Fruit fly (Drosophila melanogaster): ENCODE results near the gene dnd.

dnd gene

dm6 chr3R:21837069-21837977 is 49.8 kb downstream of the dnd start (continued):
- no peak for TF ChIP-seq CG8632 (GFP tag; optimal IDR thresholded peaks at IDR 0.05)
- TF ChIP-seq Blimp-1 (GFP tag; optimal IDR thresholded peaks at IDR 0.05), result peak; percentile 5
- TF ChIP-seq CG3032 (tag; optimal IDR thresholded peaks at IDR 0.05), result peak; percentile 65
- peak; percentile 67 for TF ChIP-seq Gug (GFP tag; IDR thresholded peaks at IDR 0.05)
- TF ChIP-seq Hr4 (GFP tag; optimal IDR thresholded peaks at IDR 0.05), result no peak
- TF ChIP-seq CG32006 (GFP tag; optimal IDR thresholded peaks at IDR 0.05), result no peak
- peak; percentile 40 for TF ChIP-seq dsx (GFP tag; optimal IDR thresholded peaks at IDR 0.05; ENCODE audit: poor library complexity, severe bottlenecking)
- peak; percentile 8; the same call in 1 of the 2 replicates for TF ChIP-seq CG11294 (GFP tag; IDR thresholded peaks at IDR 0.05)
- TF ChIP-seq fkh (GFP tag; optimal IDR thresholded peaks at IDR 0.05), result no peak
- no peak for TF ChIP-seq fd59A (GFP tag; optimal IDR thresholded peaks at IDR 0.05)
- peak; percentile 31 to 85 for TF ChIP-seq ss (GFP tag; optimal IDR thresholded peaks at IDR 0.05)
- TF ChIP-seq Sox15 (GFP tag; optimal IDR thresholded peaks at IDR 0.05), result no peak
- TF ChIP-seq topi (GFP tag; optimal IDR thresholded peaks at IDR 0.05), result peak; percentile 67
- TF ChIP-seq OdsH (GFP tag; optimal IDR thresholded peaks at IDR 0.05), result no peak
- peak; percentile 59 for TF ChIP-seq CG6854 (GFP tag; optimal IDR thresholded peaks at IDR 0.05)
- no peak for TF ChIP-seq CG34406 (GFP tag; optimal IDR thresholded peaks at IDR 0.05)
- no peak for TF ChIP-seq Sox14 (GFP tag; optimal IDR thresholded peaks at IDR 0.05)
- TF ChIP-seq CG10631 (GFP tag; optimal IDR thresholded peaks at IDR 0.05), result peak; percentile 57
- peak; percentile 82 for TF ChIP-seq CG3919 (GFP tag; optimal IDR thresholded peaks at IDR 0.05)
- TF ChIP-seq CG16779 (tag; optimal IDR thresholded peaks at IDR 0.05), result peak; percentile 68
- no peak for TF ChIP-seq Ets21C (GFP tag; optimal IDR thresholded peaks at IDR 0.05)

- TF ChIP-seq CG6854 (GFP tag; optimal IDR thresholded peaks at IDR 0.05), result no peak
- no peak for TF ChIP-seq CG10669 (GFP tag; optimal IDR thresholded peaks at IDR 0.05)
- TF ChIP-seq CG8319 (GFP tag; optimal IDR thresholded peaks at IDR 0.05), result no peak
- peak; percentile 19 for TF ChIP-seq vri (GFP tag; optimal IDR thresholded peaks at IDR 0.05)
- TF ChIP-seq dac (GFP tag; optimal IDR thresholded peaks at IDR 0.05), result no peak
- no peak for TF ChIP-seq OdsH (GFP tag; optimal IDR thresholded peaks at IDR 0.05)
- TF ChIP-seq salr (GFP tag; optimal IDR thresholded peaks at IDR 0.05), result no peak
- TF ChIP-seq CG3032 (tag; optimal IDR thresholded peaks at IDR 0.05), result no peak
These were observed 50.5 kb downstream of the dnd start for dm6 chr3R:21836614-21837013.

dm6 chr3R:21836201-21836504 is 51.0 kb downstream of the dnd start:
- peak; percentile 64; the same call in 1 of the 3 replicates for TF ChIP-seq eg (GFP tag; IDR thresholded peaks at IDR 0.05)
- no peak for TF ChIP-seq Blimp-1 (GFP tag; optimal IDR thresholded peaks at IDR 0.05)
- TF ChIP-seq pdm3 (GFP tag; optimal IDR thresholded peaks at IDR 0.05), result no peak
- peak; percentile 23 for TF ChIP-seq Met (GFP tag; optimal IDR thresholded peaks at IDR 0.05)
- TF ChIP-seq Eip78C (GFP tag), result peak; percentile 64
- TF ChIP-seq CG6276 (GFP tag; optimal IDR thresholded peaks at IDR 0.05), result peak; percentile 6
- peak; percentile 2 for TF ChIP-seq Eip75B (GFP tag; optimal IDR thresholded peaks at IDR 0.05)
- TF ChIP-seq CG32006 (GFP tag; optimal IDR thresholded peaks at IDR 0.05), result peak; percentile 38
- no peak for TF ChIP-seq CG7368 (GFP tag; optimal IDR thresholded peaks at IDR 0.05)
- TF ChIP-seq Gug (GFP tag; IDR thresholded peaks at IDR 0.05), result no peak
- TF ChIP-seq cyc (GFP tag; optimal IDR thresholded peaks at IDR 0.05), result no peak
- peak; percentile 35 for TF ChIP-seq Hr4 (GFP tag; optimal IDR thresholded peaks at IDR 0.05)
- TF ChIP-seq esn (GFP tag; optimal IDR thresholded peaks at IDR 0.05), result peak; percentile 19
- no peak for TF ChIP-seq CG8119 (GFP tag; IDR thresholded peaks at IDR 0.05)
- TF ChIP-seq net (GFP tag; optimal IDR thresholded peaks at IDR 0.05), result peak; percentile 15
- TF ChIP-seq CG15336 (GFP tag; IDR thresholded peaks at IDR 0.05), result 0 out of 2 replicates have a peak, but pooled peaks have one; percentile 8
